Fruit fly (Drosophila melanogaster) whole organism, embryonic: ENCODE data around the gene Rtca.
A peak's percentile ranks its signal among the peaks of the same experiment; 100 is the strongest.

ENCODE experiments used
- B-H1 ChIP-seq: fragments of 200-800 bp; sonication (Bioruptor generic); IDR thresholded peaks from 3 replicates; pipeline ENCODE4 v1.3.6; 2022; ENCODE audit warnings: missing biosample characterization, missing genetic modification characterization
- CG1024 ChIP-seq: fragments of 200-800 bp; sonication (Bioruptor generic); IDR thresholded peaks from 2 replicates; pipeline ENCODE4 v1.3.6; 2022; ENCODE audit warnings: missing biosample characterization, missing genetic modification characterization
- CG10431 ChIP-seq: fragments of 200-800 bp; sonication (Bioruptor generic); optimal IDR thresholded peaks from 3 replicates; lab custom pipeline; 2018; ENCODE audit warnings: missing biosample characterization, mild to moderate bottlenecking, missing genetic modification characterization
- CG10462 ChIP-seq: fragments of 200-800 bp; sonication (Bioruptor generic); optimal IDR thresholded peaks from 2 replicates; lab custom pipeline; 2016; ENCODE audit warnings: missing biosample characterization, missing genetic modification characterization
- CG10979 ChIP-seq: fragments of 200-800 bp; sonication (Bioruptor generic); optimal IDR thresholded peaks from 2 replicates; lab custom pipeline; 2018; ENCODE audit warnings: missing biosample characterization, mild to moderate bottlenecking, missing genetic modification characterization, moderate library complexity
- CG11093 ChIP-seq: fragments of 200-800 bp; sonication (Bioruptor generic); IDR thresholded peaks from 3 replicates; pipeline ENCODE4 v1.3.6; 2022; ENCODE audit warnings: missing biosample characterization, missing genetic modification characterization
- CG11247 ChIP-seq: fragments of 200-800 bp; sonication (Bioruptor generic); IDR thresholded peaks from 2 replicates; pipeline ENCODE4 v1.3.6; 2022; ENCODE audit warnings: missing biosample characterization, missing genetic modification characterization
- CG12104 ChIP-seq: fragments of 200-800 bp; sonication (Bioruptor generic); optimal IDR thresholded peaks from 3 replicates; lab custom pipeline; 2016; ENCODE audit warnings: missing biosample characterization, missing genetic modification characterization
- CG1233 ChIP-seq: fragments of 200-800 bp; sonication (Bioruptor generic); optimal IDR thresholded peaks from 4 replicates; lab custom pipeline; 2018; ENCODE audit warnings: missing biosample characterization, mild to moderate bottlenecking, missing genetic modification characterization
- CG12391 ChIP-seq: fragments of 200-800 bp; sonication (Bioruptor generic); optimal IDR thresholded peaks from 3 replicates; lab custom pipeline; 2018; ENCODE audit warnings: missing biosample characterization, mild to moderate bottlenecking, missing genetic modification characterization, moderate library complexity
- CG13296 ChIP-seq: fragments of 200-800 bp; sonication (Bioruptor generic); optimal IDR thresholded peaks from 3 replicates; lab custom pipeline; 2018; ENCODE audit warnings: missing biosample characterization, mild to moderate bottlenecking, missing genetic modification characterization
- CG13775 ChIP-seq: fragments of 200-800 bp; sonication (Bioruptor generic); optimal IDR thresholded peaks from 3 replicates; lab custom pipeline; 2017; ENCODE audit warnings: missing biosample characterization, mild to moderate bottlenecking, missing genetic modification characterization
- CG1529 ChIP-seq: fragments of 200-800 bp; sonication (Bioruptor generic); optimal IDR thresholded peaks from 3 replicates; lab custom pipeline; 2018; ENCODE audit warnings: missing biosample characterization, missing genetic modification characterization
- CG18011 ChIP-seq: fragments of 200-800 bp; sonication (Bioruptor generic); optimal IDR thresholded peaks from 2 replicates; lab custom pipeline; 2017; ENCODE audit warnings: missing biosample characterization, missing genetic modification characterization, mild to moderate bottlenecking, moderate library complexity, missing genotype
- CG2202 ChIP-seq: fragments of 200-800 bp; sonication (Bioruptor generic); optimal IDR thresholded peaks from 2 replicates; lab custom pipeline; 2018; ENCODE audit warnings: missing biosample characterization, mild to moderate bottlenecking, missing genetic modification characterization
- CG30403 ChIP-seq: fragments of 200-800 bp; sonication (Bioruptor generic); optimal IDR thresholded peaks from 3 replicates; lab custom pipeline; 2016; ENCODE audit warnings: missing biosample characterization, missing genetic modification characterization
- CG3065 ChIP-seq: fragments of 200-800 bp; sonication (Bioruptor generic); optimal IDR thresholded peaks from 2 replicates; lab custom pipeline; 2016; ENCODE audit warnings: missing biosample characterization, missing genetic modification characterization
- CG31365 ChIP-seq: fragments of 200-800 bp; sonication (Bioruptor generic); optimal IDR thresholded peaks from 2 replicates; lab custom pipeline; 2018; ENCODE audit warnings: missing biosample characterization, mild to moderate bottlenecking, missing genetic modification characterization
- CG32532 ChIP-seq: fragments of 200-800 bp; sonication (Bioruptor generic); IDR thresholded peaks from 2 replicates; pipeline ENCODE4 v1.3.6; 2022; ENCODE audit warnings: missing biosample characterization, missing genetic modification characterization
- CG34224 ChIP-seq: fragments of 200-800 bp; sonication (Bioruptor generic); IDR thresholded peaks from 3 replicates; pipeline ENCODE4 v1.3.6; 2022; ENCODE audit warnings: missing biosample characterization, missing genetic modification characterization; ENCODE audit not compliant: partially characterized antibody
- CG3847 ChIP-seq: fragments of 200-800 bp; sonication (Bioruptor generic); IDR thresholded peaks from 2 replicates; pipeline ENCODE4 v1.3.6; 2022; ENCODE audit warnings: missing biosample characterization, missing genetic modification characterization
- CG6689 ChIP-seq: fragments of 200-800 bp; sonication (Bioruptor generic); IDR thresholded peaks from 2 replicates; pipeline ENCODE4 v1.3.6; 2022; ENCODE audit warnings: missing biosample characterization, missing genetic modification characterization
- CG6813 ChIP-seq: fragments of 200-800 bp; sonication (Bioruptor generic); optimal IDR thresholded peaks from 2 replicates; lab custom pipeline; 2017; ENCODE audit warnings: missing biosample characterization, missing genetic modification characterization, mild to moderate bottlenecking, moderate library complexity, missing genetic modification reagents
- CG7928 ChIP-seq: fragments of 200-800 bp; sonication (Bioruptor generic); optimal IDR thresholded peaks from 2 replicates; lab custom pipeline; 2017; ENCODE audit warnings: missing biosample characterization, mild to moderate bottlenecking, missing genetic modification characterization
- CG8290 ChIP-seq, 3 experiments: fragments of 200-800 bp; sonication (Bioruptor generic); optimal IDR thresholded peaks; 2 replicates each; lab custom pipeline; 2016 to 2019; ENCODE audit warnings: missing biosample characterization in 3 of 3, missing genetic modification characterization in 3 of 3, mild to moderate bottlenecking in 2 of 3, moderate library complexity in 1 of 3
- CTCF ChIP-seq: fragments of 200-800 bp; sonication (Bioruptor generic); optimal IDR thresholded peaks from 2 replicates; lab custom pipeline; 2017; ENCODE audit warnings: missing biosample characterization, mild to moderate bottlenecking, missing genetic modification characterization, moderate library complexity
- Fer3 ChIP-seq: fragments of 200-800 bp; sonication (Bioruptor generic); optimal IDR thresholded peaks from 2 replicates; lab custom pipeline; 2018; ENCODE audit warnings: missing biosample characterization, mild to moderate bottlenecking, missing genetic modification characterization, moderate library complexity
- HLH4C ChIP-seq: fragments of 200-800 bp; sonication (Bioruptor generic); IDR thresholded peaks from 3 replicates; pipeline ENCODE4 v1.3.6; 2022; ENCODE audit warnings: missing biosample characterization, missing genetic modification characterization; ENCODE audit not compliant: partially characterized antibody
- Hr78 ChIP-seq, 2 experiments: fragments of 200-800 bp in 1 of 2; fragments of >200 bp in 1 of 2; sonication (Bioruptor generic) in 1 of 2; optimal IDR thresholded peaks; 2 replicates each; lab custom pipeline; 2017 to 2019; ENCODE audit warnings: missing biosample characterization in 2 of 2, missing genetic modification characterization in 2 of 2, mild to moderate bottlenecking in 1 of 2, moderate library complexity in 1 of 2
- Jarid2 ChIP-seq: fragments of 200-800 bp; sonication (Bioruptor generic); optimal IDR thresholded peaks from 3 replicates; lab custom pipeline; 2017; ENCODE audit warnings: mild to moderate bottlenecking, missing biosample characterization, missing genetic modification reagents, missing genetic modification characterization
- Myb ChIP-seq: fragments of 200-800 bp; sonication (Bioruptor generic); optimal IDR thresholded peaks from 2 replicates; lab custom pipeline; 2016; ENCODE audit warnings: missing biosample characterization, missing genetic modification characterization
- Nf-YB ChIP-seq: fragments of 200-800 bp; sonication (Bioruptor generic); optimal IDR thresholded peaks from 3 replicates; lab custom pipeline; 2019; ENCODE audit warnings: missing biosample characterization, mild to moderate bottlenecking, missing genetic modification characterization, moderate library complexity
- Optix ChIP-seq: fragments of 200-800 bp; sonication (Bioruptor generic); IDR thresholded peaks from 3 replicates; pipeline ENCODE4 v1.3.6; 2022; ENCODE audit warnings: missing biosample characterization, missing genetic modification characterization
- Ptx1 ChIP-seq: fragments of 200-800 bp; sonication (Bioruptor generic); IDR thresholded peaks from 2 replicates; pipeline ENCODE4 v1.3.6; 2022; ENCODE audit warnings: missing biosample characterization, missing genetic modification characterization
- Sox100B ChIP-seq: fragments of 200-800 bp; sonication (Bioruptor generic); optimal IDR thresholded peaks from 3 replicates; lab custom pipeline; 2018; ENCODE audit warnings: missing biosample characterization, mild to moderate bottlenecking, missing genetic modification characterization
- Vsx1 ChIP-seq: fragments of 200-800 bp; sonication (Bioruptor generic); optimal IDR thresholded peaks from 2 replicates; lab custom pipeline; 2017; ENCODE audit warnings: missing biosample characterization, mild to moderate bottlenecking, missing genetic modification characterization, missing genetic modification reagents
- amos ChIP-seq: fragments of 200-800 bp; sonication (Bioruptor generic); IDR thresholded peaks from 2 replicates; pipeline ENCODE4 v1.3.6; 2022; ENCODE audit warnings: missing biosample characterization, missing genetic modification characterization; ENCODE audit not compliant: partially characterized antibody
- ash1 ChIP-seq: fragments of 200-800 bp; sonication (Bioruptor generic); optimal IDR thresholded peaks from 2 replicates; lab custom pipeline; 2018; ENCODE audit warnings: missing biosample characterization, mild to moderate bottlenecking, missing genetic modification characterization
- az2 ChIP-seq: fragments of 200-800 bp; sonication (Bioruptor generic); optimal IDR thresholded peaks from 3 replicates; lab custom pipeline; 2016; ENCODE audit warnings: missing biosample characterization, missing genetic modification characterization
- btn ChIP-seq: fragments of 200-800 bp; sonication (Bioruptor generic); optimal IDR thresholded peaks from 2 replicates; lab custom pipeline; 2016; ENCODE audit warnings: missing biosample characterization, missing genetic modification characterization
- crol ChIP-seq: fragments of 200-800 bp; sonication (Bioruptor generic); IDR thresholded peaks from 2 replicates; pipeline ENCODE4 v1.3.6; 2022; ENCODE audit warnings: missing biosample characterization, missing genetic modification characterization
- exex ChIP-seq: fragments of 200-800 bp; sonication (Bioruptor generic); optimal IDR thresholded peaks from 4 replicates; lab custom pipeline; 2018; ENCODE audit warnings: missing biosample characterization, mild to moderate bottlenecking, missing genetic modification characterization, moderate library complexity
- grn ChIP-seq: fragments of 200-800 bp; sonication (Bioruptor generic); optimal IDR thresholded peaks from 3 replicates; lab custom pipeline; 2017; ENCODE audit warnings: missing biosample characterization, missing genetic modification characterization
- gro ChIP-seq: fragments of 200-800 bp; sonication (Bioruptor generic); optimal IDR thresholded peaks from 2 replicates; lab custom pipeline; 2016; ENCODE audit warnings: missing biosample characterization, missing genetic modification characterization
- kay ChIP-seq: fragments of 200-800 bp; sonication (Bioruptor generic); optimal IDR thresholded peaks from 2 replicates; lab custom pipeline; 2016; ENCODE audit warnings: missing biosample characterization, missing genetic modification characterization
- nerfin-1 ChIP-seq: fragments of 200-800 bp; sonication (Bioruptor generic); optimal IDR thresholded peaks from 3 replicates; lab custom pipeline; 2019; ENCODE audit warnings: missing biosample characterization, mild to moderate bottlenecking, missing genetic modification characterization, moderate library complexity
- slp2 ChIP-seq: fragments of 200-800 bp; sonication (Bioruptor generic); optimal IDR thresholded peaks from 2 replicates; lab custom pipeline; 2016; ENCODE audit warnings: missing biosample characterization, missing genetic modification characterization
- ssp ChIP-seq: fragments of 200-800 bp; sonication (Bioruptor generic); IDR thresholded peaks from 2 replicates; pipeline ENCODE4 v1.3.6; 2022; ENCODE audit warnings: missing biosample characterization, missing genetic modification characterization
- stwl ChIP-seq: fragments of 200-800 bp; sonication (Bioruptor generic); optimal IDR thresholded peaks from 3 replicates; lab custom pipeline; 2018; ENCODE audit warnings: missing biosample characterization, mild to moderate bottlenecking, missing genetic modification characterization, moderate library complexity
- tin ChIP-seq: fragments of 200-800 bp; sonication (Bioruptor generic); optimal IDR thresholded peaks from 3 replicates; lab custom pipeline; 2016; ENCODE audit warnings: missing biosample characterization, missing genetic modification characterization
- vvl ChIP-seq: fragments of 200-800 bp; sonication (Bioruptor generic); IDR thresholded peaks from 2 replicates; pipeline ENCODE4 v1.3.6; 2022; ENCODE audit warnings: missing biosample characterization, missing genetic modification characterization

The Rtca gene

dm6 chrX:2106367-2106766, 34.2 kb downstream of the Rtca start (continued):
- no peak for TF ChIP-seq CG1233 (GFP tag; lab: Kevin White, UChicago)
- TF ChIP-seq CG12104 (GFP tag; lab: Kevin White, UChicago): no peak
- TF ChIP-seq slp2: no peak
- TF ChIP-seq CG12391 (tag; lab: Kevin White, UChicago): no peak
- TF ChIP-seq CG32532: peak; percentile 16; the same call in 1 of the 2 replicates
- TF ChIP-seq tin (GFP tag; lab: Kevin White, UChicago): no peak
- no peak for TF ChIP-seq CG3065 (GFP tag; lab: Kevin White, UChicago)
- peak; percentile 28; the same call in 1 of the 2 replicates for TF ChIP-seq crol (GFP tag; lab: Robert Waterston, UW)
- TF ChIP-seq CG6689 (GFP tag; lab: Robert Waterston, UW): no peak
- no peak for TF ChIP-seq Myb (GFP tag; lab: Kevin White, UChicago)
- no peak for TF ChIP-seq B-H1
- TF ChIP-seq CG11247: no peak
- no peak for TF ChIP-seq ssp (GFP tag; lab: Robert Waterston, UW)
- no peak for TF ChIP-seq CG1024 (GFP tag; lab: Robert Waterston, UW)
- TF ChIP-seq Optix: no peak
- TF ChIP-seq CG7928 (GFP tag; lab: Kevin White, UChicago): no peak
- TF ChIP-seq CG11093 (GFP tag; lab: Robert Waterston, UW): no peak
- no peak for TF ChIP-seq CG10979 (tag; lab: Kevin White, UChicago)
- TF ChIP-seq CG13775 (GFP tag; lab: Kevin White, UChicago): peak; percentile 3
- TF ChIP-seq vvl (GFP tag; lab: Robert Waterston, UW): no peak
- no peak for TF ChIP-seq btn (GFP tag; lab: Kevin White, UChicago)
- no peak for TF ChIP-seq CG18011 (GFP tag; lab: Kevin White, UChicago)
- TF ChIP-seq Fer3: peak; percentile 12
- TF ChIP-seq kay (GFP tag; lab: Kevin White, UChicago): no peak
- TF ChIP-seq CTCF: no peak
- no peak for TF ChIP-seq Ptx1 (GFP tag; lab: Robert Waterston, UW)
- peak; percentile 8 for TF ChIP-seq CG13296 (GFP tag; lab: Kevin White, UChicago)
- TF ChIP-seq exex (tag; lab: Kevin White, UChicago): no peak
- no peak for TF ChIP-seq CG1529 (GFP tag; lab: Kevin White, UChicago)
- no peak for TF ChIP-seq CG10462
- TF ChIP-seq amos (GFP tag; lab: Robert Waterston, UW): no peak
- no peak for TF ChIP-seq HLH4C (GFP tag; lab: Robert Waterston, UW)
- TF ChIP-seq Sox100B: no peak
- no peak for TF ChIP-seq Jarid2 (GFP tag; lab: Kevin White, UChicago)
- no peak for TF ChIP-seq Nf-YB
- TF ChIP-seq CG30403 (GFP tag; lab: Kevin White, UChicago): no peak
- no peak for TF ChIP-seq ash1
- TF ChIP-seq grn (GFP tag; lab: Kevin White, UChicago): no peak
- TF ChIP-seq Vsx1 (GFP tag; lab: Kevin White, UChicago): no peak
- TF ChIP-seq stwl (tag; lab: Kevin White, UChicago): peak; percentile 13
- TF ChIP-seq CG3847 (GFP tag; lab: Robert Waterston, UW): 0 out of 2 replicates have a peak, but pooled peaks have one; percentile 22
- no peak for TF ChIP-seq az2 (GFP tag; lab: Kevin White, UChicago)
- TF ChIP-seq CG8290 (GFP tag; optimal IDR thresholded peaks at IDR 0.05; lab: Kevin White, UChicago): peak; percentile 89
- peak in 1 of 2 experiments; percentile 46 for TF ChIP-seq CG8290 (tag; optimal IDR thresholded peaks at IDR 0.05; lab: Kevin White, UChicago)
- peak; percentile 88 for TF ChIP-seq CG31365 (tag; lab: Kevin White, UChicago)
- TF ChIP-seq CG10431 (GFP tag; lab: Kevin White, UChicago): no peak
- TF ChIP-seq CG6813 (GFP tag; lab: Kevin White, UChicago): no peak
- TF ChIP-seq gro: peak; percentile 2
- TF ChIP-seq nerfin-1 (tag; lab: Kevin White, UChicago): no peak
- TF ChIP-seq CG34224 (GFP tag; lab: Robert Waterston, UW): no peak
- no peak for TF ChIP-seq CG2202 (tag; lab: Kevin White, UChicago)
- no peak for TF ChIP-seq Hr78 (GFP tag; optimal IDR thresholded peaks at IDR 0.05; lab: Kevin White, UChicago)
